Fruit fly (Drosophila melanogaster) whole organism, pupa: ENCODE data around the gene CG9801.

Experiments
- CG10348 ChIP-seq: fragments of 200-800 bp; sonication (Bioruptor generic); IDR thresholded peaks from 2 replicates; pipeline ENCODE4 v1.3.6; 2022; ENCODE audit warnings: missing biosample characterization, missing genetic modification characterization
- CG12605 ChIP-seq: fragments of 200-800 bp; sonication (Bioruptor generic); IDR thresholded peaks from 2 replicates; pipeline ENCODE4 v1.3.6; 2022; ENCODE audit warnings: missing biosample characterization, missing genetic modification characterization
- CG13204 ChIP-seq: fragments of 200-800 bp; sonication (Bioruptor generic); optimal IDR thresholded peaks from 2 replicates; lab custom pipeline; 2018; ENCODE audit warnings: missing biosample characterization, mild to moderate bottlenecking, missing genetic modification characterization, moderate library complexity
- CG14655 ChIP-seq: fragments of 200-800 bp; sonication (Bioruptor generic); optimal IDR thresholded peaks from 3 replicates; lab custom pipeline; 2017; ENCODE audit warnings: mild to moderate bottlenecking, missing biosample characterization, missing genetic modification reagents, missing genetic modification characterization
- CG15710 ChIP-seq: fragments of 200-800 bp; sonication (Bioruptor generic); optimal IDR thresholded peaks from 2 replicates; lab custom pipeline; 2018; ENCODE audit warnings: missing biosample characterization, mild to moderate bottlenecking, missing genetic modification characterization, moderate library complexity
- CG17806 ChIP-seq: fragments of 200-800 bp; sonication (Bioruptor generic); optimal IDR thresholded peaks from 2 replicates; lab custom pipeline; 2018; ENCODE audit warnings: missing biosample characterization, mild to moderate bottlenecking, missing genetic modification characterization, moderate library complexity
- CG32121 ChIP-seq: fragments of 200-800 bp; sonication (Bioruptor generic); IDR thresholded peaks from 2 replicates; pipeline ENCODE4 v1.3.6; 2022; ENCODE audit warnings: missing biosample characterization, missing genetic modification characterization
- CG34367 ChIP-seq: fragments of 200-800 bp; sonication (Bioruptor generic); optimal IDR thresholded peaks from 2 replicates; lab custom pipeline; 2018; ENCODE audit warnings: missing biosample characterization, mild to moderate bottlenecking, missing genetic modification characterization
- CG4496 ChIP-seq: fragments of 200-800 bp; sonication (Bioruptor generic); IDR thresholded peaks from 3 replicates; pipeline ENCODE4 v1.3.6; 2022; ENCODE audit warnings: missing biosample characterization, missing genetic modification characterization
- CG8159 ChIP-seq: fragments of 200-800 bp; sonication (Bioruptor generic); optimal IDR thresholded peaks from 3 replicates; lab custom pipeline; 2018; ENCODE audit warnings: missing biosample characterization, mild to moderate bottlenecking, missing genetic modification characterization, moderate library complexity
- CG8301 ChIP-seq: fragments of 200-800 bp; sonication (Bioruptor generic); optimal IDR thresholded peaks from 2 replicates; lab custom pipeline; 2018; ENCODE audit warnings: missing biosample characterization, mild to moderate bottlenecking, missing genetic modification characterization
- CG9948 ChIP-seq: fragments of 200-800 bp; sonication (Bioruptor generic); optimal IDR thresholded peaks from 2 replicates; lab custom pipeline; 2018; ENCODE audit warnings: missing biosample characterization, mild to moderate bottlenecking, missing genetic modification characterization, moderate library complexity
- D1 ChIP-seq: fragments of 200-800 bp; sonication (Bioruptor generic); optimal IDR thresholded peaks from 2 replicates; lab custom pipeline; 2018; ENCODE audit warnings: missing biosample characterization, mild to moderate bottlenecking, missing genetic modification characterization, moderate library complexity
- EcR ChIP-seq: fragments of 200-800 bp; sonication (Bioruptor generic); optimal IDR thresholded peaks from 3 replicates; lab custom pipeline; 2019; ENCODE audit warnings: missing biosample characterization, missing genetic modification characterization, mild to moderate bottlenecking, moderate library complexity, missing genetic modification reagents
- Ets98B ChIP-seq: fragments of 200-800 bp; sonication (Bioruptor generic); IDR thresholded peaks from 2 replicates; pipeline ENCODE4 v1.3.6; 2022; ENCODE audit warnings: missing biosample characterization, missing genetic modification characterization
- Pif1A ChIP-seq: fragments of 200-800 bp; sonication (Bioruptor generic); optimal IDR thresholded peaks from 3 replicates; lab custom pipeline; 2016; ENCODE audit warnings: missing biosample characterization, missing genetic modification characterization
- Pif1B ChIP-seq: fragments of 200-800 bp; sonication (Bioruptor generic); optimal IDR thresholded peaks from 3 replicates; lab custom pipeline; 2016; ENCODE audit warnings: missing biosample characterization, missing genetic modification characterization
- Snoo ChIP-seq: fragments of 200-800 bp; sonication (Bioruptor generic); optimal IDR thresholded peaks from 3 replicates; lab custom pipeline; 2017; ENCODE audit warnings: missing biosample characterization, mild to moderate bottlenecking, missing genetic modification characterization, inconsistent platforms
- fd96Ca ChIP-seq: fragments of 200-800 bp; sonication (Bioruptor generic); IDR thresholded peaks from 3 replicates; pipeline ENCODE4 v1.3.6; 2022; ENCODE audit warnings: missing biosample characterization, missing genetic modification characterization
- gl ChIP-seq: fragments of 200-800 bp; sonication (Bioruptor generic); optimal IDR thresholded peaks from 2 replicates; lab custom pipeline; 2018; ENCODE audit warnings: missing biosample characterization, mild to moderate bottlenecking, missing genetic modification characterization
- rn ChIP-seq: fragments of 200-800 bp; sonication (Bioruptor generic); IDR thresholded peaks from 2 replicates; pipeline ENCODE4 v1.3.6; 2022; ENCODE audit warnings: missing biosample characterization, missing genetic modification characterization

CG9801 gene

dm6 chr3R:8729542-8729941 is 17.9 kb downstream of the CG9801 start, which contains the start of gene ranshi:
ranshi (minus strand) TSS chr3R:8729693.
- no peak for TF ChIP-seq CG12605
- TF ChIP-seq rn (GFP tag; lab: Robert Waterston, UW) = no peak
- TF ChIP-seq CG8159 (tag; lab: Kevin White, UChicago) = no peak
- no peak for TF ChIP-seq CG10348 (GFP tag; lab: Robert Waterston, UW)
- TF ChIP-seq fd96Ca = no peak
- TF ChIP-seq Pif1A (GFP tag; lab: Kevin White, UChicago) = no peak
- TF ChIP-seq gl = no peak
- TF ChIP-seq D1 (tag; lab: Kevin White, UChicago) = no peak
- TF ChIP-seq CG32121 = no peak
- no peak for TF ChIP-seq CG15710 (tag; lab: Kevin White, UChicago)
- no peak for TF ChIP-seq EcR (GFP tag; lab: Kevin White, UChicago)
- no peak for TF ChIP-seq CG34367
- TF ChIP-seq Ets98B (GFP tag; lab: Robert Waterston, UW) = no peak
- TF ChIP-seq, all 21 proteins: peak for 0

- TF ChIP-seq CG12605 (no peak), gl (no peak), CG34367 (no peak), EcR (GFP tag; lab: Kevin White, UChicago) (no peak), CG8159 (tag; lab: Kevin White, UChicago) (no peak), fd96Ca (no peak), CG15710 (tag; lab: Kevin White, UChicago) (no peak), CG4496 (GFP tag; lab: Robert Waterston, UW) (no peak), CG9948 (tag; lab: Kevin White, UChicago) (no peak), D1 (tag; lab: Kevin White, UChicago) (no peak), CG32121 (no peak), Snoo (no peak), rn (GFP tag; lab: Robert Waterston, UW) (no peak), CG10348 (GFP tag; lab: Robert Waterston, UW) (no peak), Pif1A (GFP tag; lab: Kevin White, UChicago) (no peak), CG13204 (no peak), Pif1B (GFP tag; lab: Kevin White, UChicago) (no peak)
These were observed 20.8 kb downstream of the CG9801 start, which contains the start of gene CG8159 for dm6 chr3R:8726632-8727031. CG8159 (plus strand) TSS chr3R:8726854.

dm6 chr3R:8725179-8725578 is 22.3 kb downstream of the CG9801 start, which contains the start of gene ouib:
ouib (plus strand) TSS chr3R:8725479.
- no peak for TF ChIP-seq CG8159 (tag; lab: Kevin White, UChicago)
- TF ChIP-seq Ets98B (GFP tag; lab: Robert Waterston, UW) = no peak
- no peak for TF ChIP-seq D1 (tag; lab: Kevin White, UChicago)
- no peak for TF ChIP-seq CG4496 (GFP tag; lab: Robert Waterston, UW)
- no peak for TF ChIP-seq Snoo
- no peak for TF ChIP-seq fd96Ca

dm6 chr3R:8722962-8723548 is 24.4 kb downstream of the CG9801 start, which contains the start of gene nom:
nom (plus strand) TSS chr3R:8723174.
- TF ChIP-seq fd96Ca (no peak), Pif1B (GFP tag; lab: Kevin White, UChicago) (no peak), CG8159 (tag; lab: Kevin White, UChicago) (no peak), Ets98B (GFP tag; lab: Robert Waterston, UW) (no peak), Pif1A (GFP tag; lab: Kevin White, UChicago) (no peak), CG32121 (no peak), rn (GFP tag; lab: Robert Waterston, UW) (no peak), gl (no peak)

dm6 chr3R:8721071-8721470 is 26.4 kb downstream of the CG9801 start, which contains the start of gene CG8136:
CG8136 (plus strand) TSS chr3R:8721371.
- TF ChIP-seq fd96Ca (no peak), CG17806 (tag; lab: Kevin White, UChicago) (no peak), CG8301 (no peak), Ets98B (GFP tag; lab: Robert Waterston, UW) (no peak), CG8159 (tag; lab: Kevin White, UChicago) (no peak), CG4496 (GFP tag; lab: Robert Waterston, UW) (no peak), CG10348 (GFP tag; lab: Robert Waterston, UW) (no peak), CG14655 (GFP tag; lab: Kevin White, UChicago) (no peak), CG34367 (no peak), EcR (GFP tag; lab: Kevin White, UChicago) (no peak), CG32121 (no peak), Pif1B (GFP tag; lab: Kevin White, UChicago) (no peak), gl (no peak), D1 (tag; lab: Kevin White, UChicago) (no peak), rn (GFP tag; lab: Robert Waterston, UW) (no peak), CG13204 (no peak), CG15710 (tag; lab: Kevin White, UChicago) (no peak), CG12605 (no peak)

dm6 chr3R:8718898-8719297 is 28.6 kb downstream of the CG9801 start, which contains the start of gene CG11760:
CG11760 (plus strand) TSS chr3R:8719198.
- TF ChIP-seq EcR (GFP tag; lab: Kevin White, UChicago) (no peak), Pif1A (GFP tag; lab: Kevin White, UChicago) (no peak), CG4496 (GFP tag; lab: Robert Waterston, UW) (0 out of 3 replicates have a peak, but pooled peaks have one; percentile 29), CG8301 (no peak), CG32121 (no peak), CG9948 (tag; lab: Kevin White, UChicago) (no peak), Ets98B (GFP tag; lab: Robert Waterston, UW) (no peak), CG14655 (GFP tag; lab: Kevin White, UChicago) (no peak)
